Fruit fly (Drosophila melanogaster) whole organism, pupa: Measurements from ENCODE around the gene CG4709.

Experiments used
- CG12605 ChIP-seq: fragments of 200-800 bp; sonication (Bioruptor generic); IDR thresholded peaks from 2 replicates; pipeline ENCODE4 v1.3.6; 2022; ENCODE audit warnings: missing biosample characterization, missing genetic modification characterization
- CG13204 ChIP-seq: fragments of 200-800 bp; sonication (Bioruptor generic); optimal IDR thresholded peaks from 2 replicates; lab custom pipeline; 2018; ENCODE audit warnings: missing biosample characterization, mild to moderate bottlenecking, missing genetic modification characterization, moderate library complexity
- CG14655 ChIP-seq: fragments of 200-800 bp; sonication (Bioruptor generic); optimal IDR thresholded peaks from 3 replicates; lab custom pipeline; 2017; ENCODE audit warnings: mild to moderate bottlenecking, missing biosample characterization, missing genetic modification reagents, missing genetic modification characterization
- CG17806 ChIP-seq: fragments of 200-800 bp; sonication (Bioruptor generic); optimal IDR thresholded peaks from 2 replicates; lab custom pipeline; 2018; ENCODE audit warnings: missing biosample characterization, mild to moderate bottlenecking, missing genetic modification characterization, moderate library complexity
- CG32121 ChIP-seq: fragments of 200-800 bp; sonication (Bioruptor generic); IDR thresholded peaks from 2 replicates; pipeline ENCODE4 v1.3.6; 2022; ENCODE audit warnings: missing biosample characterization, missing genetic modification characterization
- CG34367 ChIP-seq: fragments of 200-800 bp; sonication (Bioruptor generic); optimal IDR thresholded peaks from 2 replicates; lab custom pipeline; 2018; ENCODE audit warnings: missing biosample characterization, mild to moderate bottlenecking, missing genetic modification characterization
- CG4496 ChIP-seq: fragments of 200-800 bp; sonication (Bioruptor generic); IDR thresholded peaks from 3 replicates; pipeline ENCODE4 v1.3.6; 2022; ENCODE audit warnings: missing biosample characterization, missing genetic modification characterization
- EcR ChIP-seq: fragments of 200-800 bp; sonication (Bioruptor generic); optimal IDR thresholded peaks from 3 replicates; lab custom pipeline; 2019; ENCODE audit warnings: missing biosample characterization, missing genetic modification characterization, mild to moderate bottlenecking, moderate library complexity, missing genetic modification reagents
- Ets98B ChIP-seq: fragments of 200-800 bp; sonication (Bioruptor generic); IDR thresholded peaks from 2 replicates; pipeline ENCODE4 v1.3.6; 2022; ENCODE audit warnings: missing biosample characterization, missing genetic modification characterization
- gl ChIP-seq: fragments of 200-800 bp; sonication (Bioruptor generic); optimal IDR thresholded peaks from 2 replicates; lab custom pipeline; 2018; ENCODE audit warnings: missing biosample characterization, mild to moderate bottlenecking, missing genetic modification characterization
- rn ChIP-seq: fragments of 200-800 bp; sonication (Bioruptor generic); IDR thresholded peaks from 2 replicates; pipeline ENCODE4 v1.3.6; 2022; ENCODE audit warnings: missing biosample characterization, missing genetic modification characterization

- no peak for TF ChIP-seq gl (tag; lab: Kevin White, UChicago)
- no peak for TF ChIP-seq CG32121
- TF ChIP-seq CG13204 (GFP tag; lab: Kevin White, UChicago): no peak
- no peak for TF ChIP-seq EcR (GFP tag; lab: Kevin White, UChicago)
- no peak for TF ChIP-seq CG4496
- no peak for TF ChIP-seq CG17806
- no peak for TF ChIP-seq CG12605 (GFP tag; lab: Robert Waterston, UW)
- no peak for TF ChIP-seq CG34367 (tag; lab: Kevin White, UChicago)
- TF ChIP-seq Ets98B (GFP tag; lab: Robert Waterston, UW): no peak
- TF ChIP-seq rn (GFP tag; lab: Robert Waterston, UW): no peak
- no peak for TF ChIP-seq CG14655
These were observed 41.4 kb upstream of the CG4709 start, which contains the start of the genes Etl1 and Srp54 for dm6 chr2L:9912570-9913260.
